Worm (Caenorhabditis elegans): ENCODE measurements around the gene atf-6.

- no peak for TF ChIP-seq snpc-4 (tag; optimal IDR thresholded peaks at IDR 0.05)
- no peak for TF ChIP-seq nhr-11 (tag; optimal IDR thresholded peaks at IDR 0.05)
- TF ChIP-seq lin-39 (tag; optimal IDR thresholded peaks at IDR 0.05), result no peak
- no peak for TF ChIP-seq elt-3 (tag; optimal IDR thresholded peaks at IDR 0.05)
- TF ChIP-seq blmp-1 (tag; optimal IDR thresholded peaks at IDR 0.05; ENCODE audit: insufficient read depth), result no peak
Measured at ce11 chrX:12503288-12503803, 22.6 kb downstream of the atf-6 start, which contains the start of gene sdz-19.
